Fruit fly (Drosophila melanogaster) whole organism, embryonic: ENCODE measurements around the gene CG14273.

Experiments
- Atf-2 ChIP-seq: fragments of 200-800 bp; sonication (Bioruptor generic); optimal IDR thresholded peaks from 2 replicates; lab custom pipeline; 2016; ENCODE audit warnings: missing biosample characterization, missing genetic modification characterization
- B-H1 ChIP-seq: fragments of 200-800 bp; sonication (Bioruptor generic); IDR thresholded peaks from 3 replicates; pipeline ENCODE4 v1.3.6; 2022; ENCODE audit warnings: missing biosample characterization, missing genetic modification characterization
- Bteb2 ChIP-seq: fragments of 200-800 bp; sonication (Bioruptor generic); optimal IDR thresholded peaks from 2 replicates; lab custom pipeline; 2016; ENCODE audit warnings: missing biosample characterization, missing genetic modification characterization
- CG10366 ChIP-seq: fragments of 200-800 bp; sonication (Bioruptor generic); IDR thresholded peaks from 2 replicates; pipeline ENCODE4 v1.3.6; 2022; ENCODE audit warnings: missing biosample characterization, missing genetic modification characterization
- CG11085 ChIP-seq: fragments of 200-800 bp; sonication (Bioruptor generic); IDR thresholded peaks from 2 replicates; pipeline ENCODE4 v1.3.6; 2022; ENCODE audit warnings: missing biosample characterization, missing genetic modification characterization
- CG12071 ChIP-seq: fragments of 200-800 bp; sonication (Bioruptor generic); optimal IDR thresholded peaks from 3 replicates; lab custom pipeline; 2018; ENCODE audit warnings: missing biosample characterization, mild to moderate bottlenecking, missing genetic modification characterization
- CG12942 ChIP-seq: fragments of 200-800 bp; sonication (Bioruptor generic); optimal IDR thresholded peaks from 3 replicates; lab custom pipeline; 2016; ENCODE audit warnings: missing biosample characterization, missing genetic modification characterization
- CG17186 ChIP-seq: fragments of 200-800 bp; sonication (Bioruptor generic); optimal IDR thresholded peaks from 3 replicates; lab custom pipeline; 2017; ENCODE audit warnings: missing biosample characterization, missing genetic modification reagents, missing genetic modification characterization
- CG18476 ChIP-seq: fragments of 200-800 bp; sonication (Bioruptor generic); optimal IDR thresholded peaks from 2 replicates; lab custom pipeline; 2016; ENCODE audit warnings: missing biosample characterization, mild to moderate bottlenecking, missing genetic modification characterization
- CG2678 ChIP-seq: fragments of 200-800 bp; sonication (Bioruptor generic); optimal IDR thresholded peaks from 3 replicates; lab custom pipeline; 2019; ENCODE audit warnings: missing biosample characterization, mild to moderate bottlenecking, missing genetic modification characterization, moderate library complexity
- CG3407 ChIP-seq: fragments of 200-800 bp; sonication (Bioruptor generic); optimal IDR thresholded peaks from 2 replicates; lab custom pipeline; 2018; ENCODE audit warnings: missing biosample characterization, mild to moderate bottlenecking, missing genetic modification characterization
- CG3838 ChIP-seq: fragments of 200-800 bp; sonication (Bioruptor generic); optimal IDR thresholded peaks from 3 replicates; lab custom pipeline; 2016; ENCODE audit warnings: missing biosample characterization, missing genetic modification characterization
- CG4424 ChIP-seq: fragments of 200-800 bp; sonication (Bioruptor generic); optimal IDR thresholded peaks from 3 replicates; lab custom pipeline; 2016; ENCODE audit warnings: missing biosample characterization, missing genetic modification characterization
- CG4730 ChIP-seq: fragments of 200-800 bp; sonication (Bioruptor generic); IDR thresholded peaks from 2 replicates; pipeline ENCODE4 v1.3.6; 2022; ENCODE audit warnings: missing biosample characterization, missing genetic modification characterization
- CG7556 ChIP-seq: fragments of 200-800 bp; sonication (Bioruptor generic); optimal IDR thresholded peaks from 2 replicates; lab custom pipeline; 2017; ENCODE audit warnings: missing biosample characterization, mild to moderate bottlenecking, missing genetic modification characterization
- CG7963 ChIP-seq: fragments of 200-800 bp; sonication (Bioruptor generic); IDR thresholded peaks from 3 replicates; pipeline ENCODE4 v1.3.6; 2022; ENCODE audit warnings: missing biosample characterization, missing genetic modification characterization; ENCODE audit not compliant: partially characterized antibody
- CG7987 ChIP-seq: fragments of 200-800 bp; sonication (Bioruptor generic); optimal IDR thresholded peaks from 2 replicates; lab custom pipeline; 2018; ENCODE audit warnings: missing biosample characterization, mild to moderate bottlenecking, missing genetic modification characterization, moderate library complexity
- CHES-1-like ChIP-seq: fragments of 200-800 bp; sonication (Bioruptor generic); optimal IDR thresholded peaks from 2 replicates; lab custom pipeline; 2016; ENCODE audit warnings: missing biosample characterization, missing genetic modification characterization
- Dp ChIP-seq: fragments of 200-800 bp; sonication (Bioruptor generic); optimal IDR thresholded peaks from 2 replicates; lab custom pipeline; 2018; ENCODE audit warnings: missing biosample characterization, mild to moderate bottlenecking, missing genetic modification characterization, moderate library complexity
- E2f2 ChIP-seq: fragments of 200-800 bp; sonication (Bioruptor generic); IDR thresholded peaks from 2 replicates; pipeline ENCODE4 v1.3.6; 2022; ENCODE audit warnings: missing biosample characterization, missing genetic modification characterization
- HLHmδ ChIP-seq: fragments of 200-800 bp; sonication (Bioruptor generic); optimal IDR thresholded peaks from 2 replicates; lab custom pipeline; 2018; ENCODE audit warnings: missing biosample characterization, mild to moderate bottlenecking, missing genetic modification characterization, moderate library complexity
- Hmr ChIP-seq: fragments of 200-800 bp; sonication (Bioruptor generic); optimal IDR thresholded peaks from 3 replicates; lab custom pipeline; 2017; ENCODE audit warnings: mild to moderate bottlenecking, missing biosample characterization, missing genetic modification reagents, missing genetic modification characterization
- Hmx ChIP-seq: fragments of 200-800 bp; sonication (Bioruptor generic); optimal IDR thresholded peaks from 2 replicates; lab custom pipeline; 2016; ENCODE audit warnings: missing biosample characterization, missing genetic modification characterization
- Hr3 ChIP-seq: fragments of 200-800 bp; sonication (Bioruptor generic); optimal IDR thresholded peaks from 3 replicates; lab custom pipeline; 2016; ENCODE audit warnings: missing biosample characterization, missing genetic modification characterization
- Hr78 ChIP-seq, 2 experiments: fragments of 200-800 bp in 1 of 2; fragments of >200 bp in 1 of 2; sonication (Bioruptor generic) in 1 of 2; optimal IDR thresholded peaks; 2 replicates each; lab custom pipeline; 2017 to 2019; ENCODE audit warnings: missing biosample characterization in 2 of 2, missing genetic modification characterization in 2 of 2, mild to moderate bottlenecking in 1 of 2, moderate library complexity in 1 of 2
- MBD-R2 ChIP-seq: fragments of 200-800 bp; sonication (Bioruptor generic); IDR thresholded peaks from 2 replicates; pipeline ENCODE4 v1.3.6; 2022; ENCODE audit warnings: missing biosample characterization, missing genetic modification characterization
- NC2α ChIP-seq: fragments of 200-800 bp; sonication (Bioruptor generic); optimal IDR thresholded peaks from 2 replicates; lab custom pipeline; 2016; ENCODE audit warnings: missing biosample characterization, missing genetic modification characterization
- Scr ChIP-seq: fragments of 200-800 bp; sonication (Bioruptor generic); IDR thresholded peaks from 2 replicates; pipeline ENCODE4 v1.3.6; 2022; ENCODE audit warnings: missing biosample characterization, missing genetic modification characterization; ENCODE audit not compliant: partially characterized antibody
- Six4 ChIP-seq: fragments of 200-800 bp; sonication (Bioruptor generic); optimal IDR thresholded peaks from 2 replicates; lab custom pipeline; 2016; ENCODE audit warnings: missing biosample characterization, missing genetic modification characterization
- Taf1 ChIP-seq: fragments of 200-800 bp; sonication (Bioruptor generic); IDR thresholded peaks from 2 replicates; pipeline ENCODE4 v1.3.6; 2022; ENCODE audit warnings: missing biosample characterization, missing genetic modification characterization
- Vsx1 ChIP-seq: fragments of 200-800 bp; sonication (Bioruptor generic); optimal IDR thresholded peaks from 2 replicates; lab custom pipeline; 2017; ENCODE audit warnings: missing biosample characterization, mild to moderate bottlenecking, missing genetic modification characterization, missing genetic modification reagents
- bab2 ChIP-seq: fragments of 200-800 bp; sonication (Bioruptor generic); optimal IDR thresholded peaks from 2 replicates; lab custom pipeline; 2016; ENCODE audit warnings: missing biosample characterization, missing genetic modification characterization
- cg ChIP-seq: fragments of 200-800 bp; sonication (Bioruptor generic); optimal IDR thresholded peaks from 3 replicates; lab custom pipeline; 2019; ENCODE audit warnings: missing biosample characterization, mild to moderate bottlenecking, missing genetic modification characterization, moderate library complexity
- dati ChIP-seq: fragments of 200-800 bp; sonication (Bioruptor generic); IDR thresholded peaks from 2 replicates; pipeline ENCODE4 v1.3.6; 2022; ENCODE audit warnings: missing biosample characterization, missing genetic modification characterization
- dimm ChIP-seq: fragments of 200-800 bp; sonication (Bioruptor generic); IDR thresholded peaks from 2 replicates; pipeline ENCODE4 v1.3.6; 2022; ENCODE audit warnings: missing biosample characterization, missing genetic modification characterization
- eve ChIP-seq, 2 experiments: fragments of >200 bp; optimal IDR thresholded peaks; 2 replicates each; lab custom pipeline; 2017; ENCODE audit warnings: missing biosample characterization in 2 of 2, missing genetic modification characterization in 2 of 2
- ham ChIP-seq: fragments of 200-800 bp; sonication (Bioruptor generic); IDR thresholded peaks from 2 replicates; pipeline ENCODE4 v1.3.6; 2022; ENCODE audit warnings: missing biosample characterization, missing genetic modification characterization
- hth ChIP-seq: fragments of >200 bp; optimal IDR thresholded peaks from 2 replicates; lab custom pipeline; 2017; ENCODE audit warnings: inconsistent platforms
- ind ChIP-seq: fragments of 200-800 bp; sonication (Bioruptor generic); optimal IDR thresholded peaks from 3 replicates; lab custom pipeline; 2016; ENCODE audit warnings: missing biosample characterization, missing genetic modification characterization
- insv ChIP-seq, 2 experiments: fragments of 200-800 bp; sonication (Bioruptor generic); optimal IDR thresholded peaks; 3 replicates each; lab custom pipeline; 2016 to 2018; ENCODE audit warnings: missing biosample characterization in 2 of 2, missing genetic modification characterization in 2 of 2
- kay ChIP-seq: fragments of 200-800 bp; sonication (Bioruptor generic); optimal IDR thresholded peaks from 2 replicates; lab custom pipeline; 2016; ENCODE audit warnings: missing biosample characterization, missing genetic modification characterization
- nerfin-1 ChIP-seq: fragments of 200-800 bp; sonication (Bioruptor generic); optimal IDR thresholded peaks from 3 replicates; lab custom pipeline; 2019; ENCODE audit warnings: missing biosample characterization, mild to moderate bottlenecking, missing genetic modification characterization, moderate library complexity
- onecut ChIP-seq: fragments of 200-800 bp; sonication (Bioruptor generic); IDR thresholded peaks from 2 replicates; pipeline ENCODE4 v1.3.6; 2022; ENCODE audit warnings: missing biosample characterization, missing genetic modification characterization
- pfk ChIP-seq: fragments of 200-800 bp; sonication (Bioruptor generic); optimal IDR thresholded peaks from 2 replicates; lab custom pipeline; 2018; ENCODE audit warnings: missing biosample characterization, mild to moderate bottlenecking, missing genetic modification characterization, moderate library complexity
- pnt ChIP-seq: fragments of 200-800 bp; sonication (Bioruptor generic); optimal IDR thresholded peaks from 3 replicates; lab custom pipeline; 2016; ENCODE audit warnings: missing biosample characterization, missing genetic modification characterization
- psq ChIP-seq: fragments of 200-800 bp; sonication (Bioruptor generic); optimal IDR thresholded peaks from 2 replicates; lab custom pipeline; 2017; ENCODE audit warnings: missing biosample characterization, missing genetic modification characterization
- pzg ChIP-seq: fragments of 200-800 bp; sonication (Bioruptor generic); optimal IDR thresholded peaks from 3 replicates; lab custom pipeline; 2018; ENCODE audit warnings: missing biosample characterization, mild to moderate bottlenecking, missing genetic modification characterization, moderate library complexity
- seq ChIP-seq: fragments of 200-800 bp; sonication (Bioruptor generic); IDR thresholded peaks from 2 replicates; pipeline ENCODE4 v1.3.6; 2022; ENCODE audit warnings: missing biosample characterization, missing genetic modification characterization
- sima ChIP-seq: fragments of 200-800 bp; sonication (Bioruptor generic); optimal IDR thresholded peaks from 2 replicates; lab custom pipeline; 2016; ENCODE audit warnings: missing biosample characterization, missing genetic modification characterization
- ttk ChIP-seq: fragments of 200-800 bp; sonication (Bioruptor generic); IDR thresholded peaks from 2 replicates; pipeline ENCODE4 v2.1.2; 2022; ENCODE audit warnings: missing biosample characterization, missing genetic modification characterization
- zen2 ChIP-seq: fragments of 200-800 bp; sonication (Bioruptor generic); IDR thresholded peaks from 3 replicates; pipeline ENCODE4 v1.3.6; 2022; ENCODE audit warnings: missing biosample characterization, missing genetic modification characterization; ENCODE audit not compliant: partially characterized antibody

Gene CG14273

dm6 chr2L:8361204-8361952 lies 18.9 kb downstream of the CG14273 start (continued):
- TF ChIP-seq Dp (GFP tag; lab: Kevin White, UChicago) (no peak), bab2 (no peak), CG11085 (GFP tag; lab: Robert Waterston, UW) (no peak), insv (GFP tag; optimal IDR thresholded peaks at IDR 0.05; lab: Kevin White, UChicago) (no peak), nerfin-1 (no peak), CG12942 (GFP tag; lab: Kevin White, UChicago) (no peak), CG12071 (GFP tag; lab: Kevin White, UChicago) (no peak), Hr78 (GFP tag; optimal IDR thresholded peaks at IDR 0.05; lab: Kevin White, UChicago) (no peak), seq (GFP tag; lab: Robert Waterston, UW) (no peak), sima (GFP tag; lab: Kevin White, UChicago) (no peak), CG7963 (GFP tag; lab: Robert Waterston, UW) (no peak), eve (GFP tag; optimal IDR thresholded peaks at IDR 0.05; lab: Kevin White, UChicago) (no peak), B-H1 (no peak), CG7556 (peak; percentile 44), pnt (GFP tag; lab: Kevin White, UChicago) (no peak), Hmx (GFP tag; lab: Kevin White, UChicago) (peak; percentile 19), CG10366 (no peak), hth (lab: Kevin White, UChicago) (no peak), CHES-1-like (GFP tag; lab: Kevin White, UChicago) (peak; percentile 10), Bteb2 (no peak), pzg (GFP tag; lab: Kevin White, UChicago) (no peak), CG18476 (GFP tag; lab: Kevin White, UChicago) (no peak), Hmr (peak; percentile 43), zen2 (GFP tag; lab: Robert Waterston, UW) (no peak), Six4 (GFP tag; lab: Kevin White, UChicago) (no peak), ind (peak; percentile 2), Atf-2 (peak; percentile 10), HLHmδ (GFP tag; lab: Kevin White, UChicago) (no peak), Hr3 (GFP tag; lab: Kevin White, UChicago) (no peak), ttk (GFP tag; lab: Robert Waterston, UW) (no peak), onecut (GFP tag; lab: Robert Waterston, UW) (no peak), kay (GFP tag; lab: Kevin White, UChicago) (no peak), CG3838 (GFP tag; lab: Kevin White, UChicago) (no peak), dimm (GFP tag; lab: Robert Waterston, UW) (no peak), Vsx1 (no peak), NC2α (no peak), pfk (GFP tag; lab: Kevin White, UChicago) (peak; percentile 12), psq (GFP tag; lab: Kevin White, UChicago) (no peak), Taf1 (GFP tag; lab: Robert Waterston, UW) (no peak), CG17186 (no peak), dati (GFP tag; lab: Robert Waterston, UW) (no peak), CG3407 (GFP tag; lab: Kevin White, UChicago) (no peak), CG7987 (peak; percentile 2), CG2678 (tag; lab: Kevin White, UChicago) (peak; percentile 52), ham (GFP tag; lab: Robert Waterston, UW) (no peak), MBD-R2 (peak; percentile 20; the same call in 1 of the 2 replicates), E2f2 (GFP tag; lab: Robert Waterston, UW) (no peak), CG4730 (GFP tag; lab: Robert Waterston, UW) (no peak), Scr (GFP tag; lab: Robert Waterston, UW) (no peak), cg (GFP tag; lab: Kevin White, UChicago) (no peak), CG4424 (GFP tag; lab: Kevin White, UChicago) (peak; percentile 14)
